Worm (Caenorhabditis elegans): ENCODE measurements around the gene ZK688.12.

- TF ChIP-seq him-1 (tag; optimal IDR thresholded peaks at IDR 0.05) = no peak
- TF ChIP-seq dao-5 (tag; optimal IDR thresholded peaks at IDR 0.05) = no peak
Measured at ce11 chrIII:7894724-7895123, 18.7 kb downstream of the ZK688.12 start, which contains the start of gene ZK688.4.

All from whole organism, L4/young adult.